Worm (Caenorhabditis elegans): ENCODE results near the gene fbxa-25.
"Not testable (repeated sequence)": the region's sequence is repeated elsewhere in the genome, so short reads cannot be mapped to it uniquely, and the experiment has no call there.

- not testable (repeated sequence) for TF ChIP-seq blmp-1 (tag; optimal IDR thresholded peaks at IDR 0.05); nhr-12 (tag; optimal IDR thresholded peaks at IDR 0.05); cnd-1 (tag; optimal IDR thresholded peaks at IDR 0.05); ces-1 (GFP tag; optimal IDR thresholded peaks at IDR 0.05); nhr-237 (tag; optimal IDR thresholded peaks at IDR 0.05); lsy-2 (tag; optimal IDR thresholded peaks at IDR 0.05); lin-13 (tag; optimal IDR thresholded peaks at IDR 0.05); nhr-2 (tag; optimal IDR thresholded peaks at IDR 0.05); ceh-39 (tag; optimal IDR thresholded peaks at IDR 0.05)
These were observed 8.7 kb upstream of the fbxa-25 start, which contains the start of gene Y82E9BR.8 for ce11 chrIII:1357973-1358372.

All from whole organism, mixed stage, embryonic.